Worm (Caenorhabditis elegans) whole organism, mixed stage, embryonic: Measurements from ENCODE around the gene chd-3.
A peak's percentile ranks its signal among the peaks of the same experiment; 100 is the strongest.

ENCODE experiments used
- elt-1 ChIP-seq: sonication (generic microtip); optimal IDR thresholded peaks from 2 replicates; lab custom pipeline; 2017; ENCODE audit warnings: missing genetic modification characterization, mild to moderate bottlenecking, missing compliant biosample characterization, antibody characterized with exemption, moderate library complexity, borderline replicate concordance; ENCODE audit not compliant: insufficient read depth
- elt-3 ChIP-seq: fragments of 150-350 bp; optimal IDR thresholded peaks from 2 replicates; lab custom pipeline; 2014; ENCODE audit warnings: missing biosample characterization, missing genetic modification characterization
- lsy-2 ChIP-seq: fragments of 150-350 bp; optimal IDR thresholded peaks from 2 replicates; lab custom pipeline; 2014; ENCODE audit warnings: missing biosample characterization, missing genetic modification characterization
- mab-5 ChIP-seq: fragments of 150-350 bp; optimal IDR thresholded peaks from 2 replicates; lab custom pipeline; 2014; ENCODE audit warnings: missing biosample characterization, missing genetic modification characterization
- nhr-237 ChIP-seq: fragments of 150-350 bp; optimal IDR thresholded peaks from 2 replicates; lab custom pipeline; 2014; ENCODE audit warnings: missing biosample characterization, missing genetic modification characterization
- nhr-28 ChIP-seq: fragments of 150-350 bp; optimal IDR thresholded peaks from 2 replicates; lab custom pipeline; 2014; ENCODE audit warnings: missing biosample characterization, missing genetic modification characterization
- pha-4 ChIP-seq: fragments of 150-350 bp; optimal IDR thresholded peaks from 2 replicates; lab custom pipeline; 2018; ENCODE audit warnings: missing biosample characterization, missing genetic modification reagents, missing genetic modification characterization
- unc-39 ChIP-seq: fragments of 150-350 bp; optimal IDR thresholded peaks from 2 replicates; lab custom pipeline; 2014; ENCODE audit warnings: missing biosample characterization, missing genetic modification characterization
- ztf-11 ChIP-seq: fragments of 150-350 bp; optimal IDR thresholded peaks from 2 replicates; lab custom pipeline; 2014; ENCODE audit warnings: missing biosample characterization, missing genetic modification characterization

DNA sequence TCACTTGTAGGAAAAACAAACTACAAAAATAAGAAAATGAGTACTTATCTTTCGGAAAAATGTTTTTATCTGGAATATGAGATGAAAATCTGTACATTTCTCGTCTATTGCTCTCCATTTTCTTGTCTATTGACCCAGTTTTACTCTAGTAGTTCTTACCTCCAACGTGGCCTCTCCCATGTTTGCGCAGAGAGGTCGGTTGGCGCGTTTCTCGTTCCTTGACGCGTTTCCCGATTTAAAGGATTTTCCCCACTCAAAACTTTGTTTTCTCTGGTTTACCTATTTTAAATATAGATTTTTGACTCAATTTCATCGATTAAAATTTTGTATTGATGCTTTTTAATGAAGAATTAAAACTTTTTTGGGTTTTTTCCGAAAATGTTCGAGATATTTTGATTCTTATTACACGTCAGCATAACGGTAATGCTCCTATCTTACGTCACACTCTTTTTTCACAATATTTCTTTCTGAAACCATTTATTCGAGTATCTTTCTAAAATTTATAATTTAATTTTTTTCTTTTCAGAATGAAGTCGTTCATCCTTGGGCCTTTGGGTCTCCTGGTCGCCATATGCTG is 8.4 kb upstream of the chd-3 start, which contains the start of gene T14G8.3:
- no peak for TF ChIP-seq lsy-2 (tag; lab: Kevin White, UChicago)
- no peak for TF ChIP-seq elt-3 (tag; lab: Kevin White, UChicago)
- TF ChIP-seq elt-1 (tag; lab: Kevin White, UChicago): no peak
- no peak for TF ChIP-seq ztf-11 (tag; lab: Kevin White, UChicago)
- TF ChIP-seq mab-5: no peak
- TF ChIP-seq nhr-28 (tag; lab: Kevin White, UChicago): no peak
- TF ChIP-seq pha-4 (tag; lab: Kevin White, UChicago): peak; percentile 42
- no peak for TF ChIP-seq nhr-237 (tag; lab: Kevin White, UChicago)
- no peak for TF ChIP-seq unc-39 (tag; lab: Kevin White, UChicago)
